Worm (Caenorhabditis elegans) whole organism, L3 larva: ENCODE data around the gene cest-31.

Experiments used
- daf-12 ChIP-seq: fragments of 150-350 bp; optimal IDR thresholded peaks from 2 replicates; lab custom pipeline; 2014; ENCODE audit warnings: missing biosample characterization, missing genetic modification reagents, missing genetic modification characterization
- egl-27 ChIP-seq: sonication (generic microtip); optimal IDR thresholded peaks from 4 replicates; lab custom pipeline; 2017; ENCODE audit warnings: missing biosample characterization, missing genetic modification reagents, missing genetic modification characterization
- elt-3 ChIP-seq, 3 experiments: fragments of 150-350 bp in 1 of 3; sonication (generic microtip) in 2 of 3; optimal IDR thresholded peaks; 2 replicates in 2 of 3; 4 replicates in 1 of 3; lab custom pipeline; 2014 to 2017; ENCODE audit warnings: missing biosample characterization in 3 of 3, missing genetic modification characterization in 3 of 3
- nfya-1 ChIP-seq: sonication (generic microtip); optimal IDR thresholded peaks from 2 replicates; lab custom pipeline; 2017; ENCODE audit warnings: missing genetic modification characterization, mild to moderate bottlenecking, missing compliant biosample characterization, antibody characterized with exemption, moderate library complexity; ENCODE audit not compliant: insufficient read depth
- nhr-28 ChIP-seq: fragments of 150-350 bp; optimal IDR thresholded peaks from 2 replicates; lab custom pipeline; 2014; ENCODE audit warnings: missing biosample characterization, missing genetic modification characterization
- unc-62 ChIP-seq: fragments of 150-350 bp; sonication (generic microtip); optimal IDR thresholded peaks from 4 replicates; lab custom pipeline; 2014; ENCODE audit warnings: missing biosample characterization, missing genetic modification reagents, missing genetic modification characterization

- TF ChIP-seq elt-3 (tag; optimal IDR thresholded peaks at IDR 0.05; lab: Kevin White, UChicago) = no peak
- TF ChIP-seq egl-27 = no peak
- no peak for TF ChIP-seq daf-12 (tag; lab: Kevin White, UChicago)
- no peak for TF ChIP-seq unc-62 (GFP tag; lab: Kevin White, UChicago)
- no peak for TF ChIP-seq nhr-28 (tag; lab: Kevin White, UChicago)
- no peak for TF ChIP-seq nfya-1 (tag; lab: Kevin White, UChicago)
Measured at ce11 chrV:6702692-6703091, 28.6 kb downstream of the cest-31 start, which contains the start of gene era-1.
